Fruit fly (Drosophila melanogaster) whole organism, wandering third instar larva: Measurements from ENCODE around the gene CG2321.

Source experiments
- Abd-B ChIP-seq: fragments of >200 bp; optimal IDR thresholded peaks from 2 replicates; lab custom pipeline; 2017; ENCODE audit warnings: missing biosample characterization, missing genetic modification characterization
- CG32264 ChIP-seq: fragments of 200-800 bp; sonication (Bioruptor generic); optimal IDR thresholded peaks from 2 replicates; lab custom pipeline; 2016; ENCODE audit warnings: missing biosample characterization, missing genetic modification characterization
- CG9705 ChIP-seq: fragments of 200-800 bp; sonication (Bioruptor generic); optimal IDR thresholded peaks from 2 replicates; lab custom pipeline; 2018; ENCODE audit warnings: missing biosample characterization, mild to moderate bottlenecking, missing genetic modification characterization
- CrebA ChIP-seq: fragments of 200-800 bp; sonication (Bioruptor generic); optimal IDR thresholded peaks from 2 replicates; lab custom pipeline; 2016; ENCODE audit warnings: missing biosample characterization, mild to moderate bottlenecking, missing genetic modification characterization, borderline replicate concordance
- Dfd ChIP-seq: fragments of >200 bp; optimal IDR thresholded peaks from 2 replicates; lab custom pipeline; 2017; ENCODE audit warnings: missing biosample characterization, missing genetic modification characterization
- Dif ChIP-seq: fragments of 200-275, 200-300 bp; sonication (Bioruptor generic); optimal IDR thresholded peaks from 2 replicates; lab custom pipeline; 2018; ENCODE audit warnings: missing biosample characterization, missing genetic modification characterization; ENCODE audit not compliant: partially characterized antibody
- GATAd ChIP-seq: sonication (Bioruptor generic); optimal IDR thresholded peaks from 2 replicates; lab custom pipeline; 2016; ENCODE audit warnings: missing biosample characterization, missing genetic modification characterization
- HLH106 ChIP-seq: fragments of 200-800 bp; optimal IDR thresholded peaks from 3 replicates; lab custom pipeline; 2019; ENCODE audit warnings: missing biosample characterization, mild to moderate bottlenecking, missing genetic modification characterization, moderate library complexity
- Hnf4 ChIP-seq: fragments of 200-800 bp; sonication (Bioruptor generic); optimal IDR thresholded peaks from 2 replicates; lab custom pipeline; 2016; ENCODE audit warnings: missing biosample characterization, mild to moderate bottlenecking, missing genetic modification characterization
- Hr83 ChIP-seq: fragments of 200-300 bp; sonication (Bioruptor generic); optimal IDR thresholded peaks from 2 replicates; lab custom pipeline; 2016; ENCODE audit warnings: missing biosample characterization, mild to moderate bottlenecking, missing genetic modification characterization, moderate library complexity; ENCODE audit not compliant: poor library complexity, severe bottlenecking
- Jra ChIP-seq: sonication (Bioruptor generic); optimal IDR thresholded peaks from 2 replicates; lab custom pipeline; 2016; ENCODE audit warnings: missing biosample characterization, missing genetic modification characterization
- Mio ChIP-seq: sonication (Bioruptor generic); optimal IDR thresholded peaks from 2 replicates; lab custom pipeline; 2016; ENCODE audit warnings: missing biosample characterization, missing genetic modification characterization
- Myc ChIP-seq: fragments of >200 bp; optimal IDR thresholded peaks from 2 replicates; lab custom pipeline; 2017
- N ChIP-seq: fragments of >200 bp; optimal IDR thresholded peaks from 2 replicates; lab custom pipeline; 2018; ENCODE audit warnings: missing biosample characterization, missing external identifiers, missing genetic modification characterization
- OdsH ChIP-seq: fragments of 200-800 bp; sonication (Bioruptor generic); optimal IDR thresholded peaks from 2 replicates; lab custom pipeline; 2016; ENCODE audit warnings: missing biosample characterization, mild to moderate bottlenecking, missing genetic modification characterization
- Rel ChIP-seq, 2 experiments: fragments of 200-800 bp; sonication (Bioruptor generic) in 1 of 2; optimal IDR thresholded peaks; 2 replicates in 1 of 2; 3 replicates in 1 of 2; lab custom pipeline; 2016 to 2019; ENCODE audit warnings: mild to moderate bottlenecking in 2 of 2, missing biosample characterization in 2 of 2, missing genetic modification characterization in 2 of 2, moderate library complexity in 1 of 2
- Sp1 ChIP-seq: fragments of 200-800 bp; sonication (Bioruptor generic); optimal IDR thresholded peaks from 3 replicates; lab custom pipeline; 2019; ENCODE audit warnings: missing biosample characterization, mild to moderate bottlenecking, missing genetic modification characterization, moderate library complexity
- Vsx2 ChIP-seq: fragments of 200-300, 225-300 bp; sonication (Bioruptor generic); optimal IDR thresholded peaks from 2 replicates; lab custom pipeline; 2018; ENCODE audit warnings: missing biosample characterization, missing genetic modification characterization; ENCODE audit not compliant: partially characterized antibody
- br ChIP-seq: fragments of 200-800 bp; sonication (Bioruptor generic); optimal IDR thresholded peaks from 2 replicates; lab custom pipeline; 2016; ENCODE audit warnings: missing biosample characterization, missing genetic modification characterization
- brk ChIP-seq: fragments of 200-800 bp; sonication (Bioruptor generic); optimal IDR thresholded peaks from 2 replicates; lab custom pipeline; 2016; ENCODE audit warnings: missing biosample characterization, mild to moderate bottlenecking, missing genetic modification characterization
- dl ChIP-seq, 2 experiments: fragments of 175-275, 200-275 bp in 1 of 2; fragments of 200-275 bp in 1 of 2; sonication (Bioruptor generic); optimal IDR thresholded peaks; lab custom pipeline; 2018; ENCODE audit warnings: mild to moderate bottlenecking in 2 of 2, missing biosample characterization in 2 of 2, missing genetic modification characterization in 2 of 2, moderate library complexity in 2 of 2; ENCODE audit not compliant: partially characterized antibody in 2 of 2, insufficient read depth in 1 of 2
- dmrt93B ChIP-seq: fragments of 200-800 bp; sonication (Bioruptor generic); optimal IDR thresholded peaks from 2 replicates; lab custom pipeline; 2018; ENCODE audit warnings: missing biosample characterization, mild to moderate bottlenecking, missing genetic modification characterization
- dsf ChIP-seq: sonication (Bioruptor generic); optimal IDR thresholded peaks from 2 replicates; lab custom pipeline; 2016; ENCODE audit warnings: missing biosample characterization, missing genetic modification characterization, borderline replicate concordance
- ey ChIP-seq: fragments of 200-800 bp; sonication (Bioruptor generic); optimal IDR thresholded peaks from 2 replicates; lab custom pipeline; 2016; ENCODE audit warnings: missing biosample characterization, missing genetic modification characterization
- foxo ChIP-seq, 2 experiments: fragments of 200-800 bp; sonication (Bioruptor generic); optimal IDR thresholded peaks; 2 replicates in 1 of 2; 3 replicates in 1 of 2; lab custom pipeline; 2016 to 2017; ENCODE audit warnings: missing biosample characterization in 2 of 2, missing genetic modification characterization in 2 of 2
- fru ChIP-seq: fragments of 200-800 bp; sonication (Bioruptor generic); optimal IDR thresholded peaks from 3 replicates; lab custom pipeline; 2016; ENCODE audit warnings: missing biosample characterization, mild to moderate bottlenecking, missing genetic modification characterization
- h ChIP-seq: fragments of 200-800 bp; sonication (Bioruptor generic); optimal IDR thresholded peaks from 3 replicates; lab custom pipeline; 2016; ENCODE audit warnings: missing biosample characterization, mild to moderate bottlenecking, missing genetic modification characterization
- lola ChIP-seq: fragments of >200 bp; optimal IDR thresholded peaks from 2 replicates; lab custom pipeline; 2017; ENCODE audit warnings: missing biosample characterization, missing genetic modification characterization
- pan ChIP-seq: fragments of >200 bp; optimal IDR thresholded peaks from 2 replicates; lab custom pipeline; 2017
- psq ChIP-seq: fragments of 200-800 bp; sonication (Bioruptor generic); optimal IDR thresholded peaks from 3 replicates; lab custom pipeline; 2017; ENCODE audit warnings: missing biosample characterization, mild to moderate bottlenecking, missing genetic modification characterization, moderate library complexity
- rgr ChIP-seq: fragments of 200-800 bp; sonication (Bioruptor generic); optimal IDR thresholded peaks from 3 replicates; lab custom pipeline; 2016; ENCODE audit warnings: missing biosample characterization, mild to moderate bottlenecking, missing genetic modification characterization
- sage ChIP-seq: fragments of 200-800 bp; sonication (Bioruptor generic); optimal IDR thresholded peaks from 2 replicates; lab custom pipeline; 2016; ENCODE audit warnings: missing biosample characterization, mild to moderate bottlenecking, missing genetic modification characterization
- sv ChIP-seq: fragments of 200-800 bp; sonication (Bioruptor generic); optimal IDR thresholded peaks from 3 replicates; lab custom pipeline; 2016; ENCODE audit warnings: missing biosample characterization, missing genetic modification characterization
- tai ChIP-seq: sonication (Bioruptor generic); optimal IDR thresholded peaks from 2 replicates; lab custom pipeline; 2016; ENCODE audit warnings: missing biosample characterization, missing genetic modification characterization
- woc ChIP-seq: sonication (Bioruptor generic); optimal IDR thresholded peaks from 2 replicates; lab custom pipeline; 2016; ENCODE audit warnings: missing biosample characterization, mild to moderate bottlenecking, missing genetic modification characterization

CG2321 gene

DNA sequence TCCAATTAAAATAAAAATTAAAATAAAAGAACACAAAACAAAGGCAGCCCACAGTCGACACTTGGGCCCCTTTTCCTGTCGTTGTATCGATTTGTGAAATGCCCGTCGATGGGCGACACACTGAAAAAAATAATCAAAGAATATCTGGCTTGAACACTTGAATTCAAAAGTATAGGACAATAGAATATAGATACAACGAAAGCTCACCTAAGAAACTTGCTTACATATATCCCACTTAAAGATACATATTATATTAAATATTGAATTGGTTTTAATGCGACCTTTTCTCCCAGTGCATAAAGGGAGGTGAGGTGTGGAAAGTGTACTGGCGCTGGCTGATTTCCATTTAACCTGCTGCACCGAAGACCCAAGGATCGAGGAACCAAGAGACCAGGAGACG is 33.1 kb upstream of the CG2321 start:
- peak; percentile 5 for TF ChIP-seq ey (GFP tag; lab: Kevin White, UChicago)
- no peak for TF ChIP-seq Hnf4
- TF ChIP-seq br (GFP tag; lab: Kevin White, UChicago) = peak; percentile 10
- no peak for TF ChIP-seq Dfd (GFP tag; lab: Kevin White, UChicago)
- TF ChIP-seq h (GFP tag; lab: Kevin White, UChicago) = peak; percentile 57
- TF ChIP-seq CrebA (GFP tag; lab: Kevin White, UChicago) = no peak
- TF ChIP-seq pan = no peak
- TF ChIP-seq HLH106 (tag; lab: Kevin White, UChicago) = peak; percentile 54
- TF ChIP-seq Dif (GFP tag; lab: Kevin White, UChicago) = no peak
- TF ChIP-seq psq (GFP tag; lab: Kevin White, UChicago) = peak; percentile 0
- TF ChIP-seq brk (GFP tag; lab: Kevin White, UChicago) = peak; percentile 9
- TF ChIP-seq sv = no peak
- TF ChIP-seq dmrt93B (GFP tag; lab: Kevin White, UChicago) = peak; percentile 10
- peak in 1 of 2 experiments; percentile 64 for TF ChIP-seq foxo (GFP tag; optimal IDR thresholded peaks at IDR 0.05; lab: Kevin White, UChicago)
- TF ChIP-seq Sp1 (GFP tag; lab: Kevin White, UChicago) = peak; percentile 44
- no peak for TF ChIP-seq sage (GFP tag; lab: Kevin White, UChicago)
- no peak for TF ChIP-seq N (GFP tag; lab: Kevin White, UChicago)
- no peak for TF ChIP-seq Hr83 (GFP tag; lab: Kevin White, UChicago)
- no peak for TF ChIP-seq OdsH (GFP tag; lab: Kevin White, UChicago)
- no peak for TF ChIP-seq tai (GFP tag; lab: Kevin White, UChicago)
- TF ChIP-seq Myc (lab: Kevin White, UChicago) = no peak
- TF ChIP-seq fru (GFP tag; lab: Kevin White, UChicago) = peak; percentile 28
- TF ChIP-seq rgr (GFP tag; lab: Kevin White, UChicago) = peak; percentile 7
- no peak for TF ChIP-seq Vsx2 (GFP tag; lab: Kevin White, UChicago)

DNA sequence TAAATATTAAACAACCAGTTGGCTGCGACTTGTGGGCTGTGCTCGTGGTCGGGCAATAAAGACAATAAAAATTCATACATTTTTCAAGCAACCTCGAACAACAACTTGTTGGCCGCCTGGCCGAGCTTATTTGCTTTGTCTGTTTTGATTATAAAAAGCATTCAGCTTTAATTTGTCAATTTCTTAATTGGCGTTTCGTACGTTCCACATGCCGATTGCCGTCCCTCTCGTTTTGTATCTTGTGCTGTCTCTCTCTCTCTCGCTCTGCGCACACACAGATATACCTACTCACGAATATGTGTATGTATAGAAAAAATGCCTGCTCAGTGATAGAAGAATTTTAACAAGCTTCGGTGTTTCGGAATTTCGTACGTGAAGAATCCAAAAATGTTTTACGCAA is 31.1 kb upstream of the CG2321 start:
- TF ChIP-seq Hr83 (GFP tag; lab: Kevin White, UChicago) (no peak), sv (no peak), Mio (GFP tag; lab: Kevin White, UChicago) (no peak), Dfd (GFP tag; lab: Kevin White, UChicago) (no peak), Abd-B (GFP tag; lab: Kevin White, UChicago) (no peak), dsf (no peak), dl (GFP tag; optimal IDR thresholded peaks at IDR 0.05; lab: Kevin White, UChicago; ENCODE audit: insufficient read depth in 1 of 2, partially characterized antibody in 2 of 2) (no peak), rgr (GFP tag; lab: Kevin White, UChicago) (no peak), foxo (GFP tag; optimal IDR thresholded peaks at IDR 0.05; lab: Kevin White, UChicago) (no peak), Jra (GFP tag; lab: Kevin White, UChicago) (no peak), fru (GFP tag; lab: Kevin White, UChicago) (no peak), ey (GFP tag; lab: Kevin White, UChicago) (no peak), CG32264 (GFP tag; lab: Kevin White, UChicago) (no peak), OdsH (GFP tag; lab: Kevin White, UChicago) (no peak), Rel (GFP tag; optimal IDR thresholded peaks at IDR 0.05; lab: Kevin White, UChicago) (no peak), Rel (tag; optimal IDR thresholded peaks at IDR 0.05; lab: Kevin White, UChicago) (no peak), N (GFP tag; lab: Kevin White, UChicago) (no peak), h (GFP tag; lab: Kevin White, UChicago) (no peak), Myc (lab: Kevin White, UChicago) (no peak), br (GFP tag; lab: Kevin White, UChicago) (no peak), Dif (GFP tag; lab: Kevin White, UChicago) (no peak)

DNA sequence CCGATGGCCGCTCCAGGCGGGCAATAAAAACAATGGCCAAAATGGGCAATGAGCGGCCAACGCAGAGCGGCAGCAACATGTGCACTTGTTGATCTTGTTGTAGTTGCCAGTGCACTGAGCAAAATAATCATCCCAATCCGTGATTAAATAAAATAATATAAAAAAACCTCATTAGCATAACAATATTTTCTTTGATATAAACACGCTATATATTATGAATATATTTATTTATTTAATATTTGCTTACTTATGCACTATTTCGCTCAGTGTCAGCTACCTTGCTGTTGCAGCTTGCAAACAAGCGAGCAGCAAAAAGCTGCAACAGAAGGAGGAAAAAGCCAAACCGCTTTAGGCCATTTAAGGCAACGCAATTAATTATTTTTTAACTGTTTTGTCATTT is 30.3 kb upstream of the CG2321 start:
- no peak for TF ChIP-seq Rel (GFP tag; optimal IDR thresholded peaks at IDR 0.05; lab: Kevin White, UChicago)
- peak; percentile 38 for TF ChIP-seq Rel (tag; optimal IDR thresholded peaks at IDR 0.05; lab: Kevin White, UChicago)
- TF ChIP-seq CG9705 = peak; percentile 62
- no peak for TF ChIP-seq Myc (lab: Kevin White, UChicago)
- no peak for TF ChIP-seq Vsx2 (GFP tag; lab: Kevin White, UChicago)
- TF ChIP-seq Sp1 (GFP tag; lab: Kevin White, UChicago) = peak; percentile 80
- peak; percentile 53 for TF ChIP-seq h (GFP tag; lab: Kevin White, UChicago)
- peak; percentile 46 for TF ChIP-seq dmrt93B (GFP tag; lab: Kevin White, UChicago)
- TF ChIP-seq lola = no peak
- TF ChIP-seq OdsH (GFP tag; lab: Kevin White, UChicago) = peak; percentile 44
- TF ChIP-seq foxo (GFP tag; optimal IDR thresholded peaks at IDR 0.05; lab: Kevin White, UChicago) = peak in 1 of 2 experiments; percentile 71
- TF ChIP-seq sv = no peak
- TF ChIP-seq tai (GFP tag; lab: Kevin White, UChicago) = no peak
- TF ChIP-seq Hnf4 = peak; percentile 39
- peak; percentile 51 for TF ChIP-seq fru (GFP tag; lab: Kevin White, UChicago)
- TF ChIP-seq dl (GFP tag; optimal IDR thresholded peaks at IDR 0.05; lab: Kevin White, UChicago; ENCODE audit: insufficient read depth in 1 of 2, partially characterized antibody in 2 of 2) = no peak
- no peak for TF ChIP-seq woc
- TF ChIP-seq psq (GFP tag; lab: Kevin White, UChicago) = peak; percentile 60
- TF ChIP-seq Hr83 (GFP tag; lab: Kevin White, UChicago) = no peak
- TF ChIP-seq rgr (GFP tag; lab: Kevin White, UChicago) = peak; percentile 57
- no peak for TF ChIP-seq pan
- no peak for TF ChIP-seq Jra (GFP tag; lab: Kevin White, UChicago)
- TF ChIP-seq HLH106 (tag; lab: Kevin White, UChicago) = peak; percentile 82
- peak; percentile 55 for TF ChIP-seq brk (GFP tag; lab: Kevin White, UChicago)
- no peak for TF ChIP-seq GATAd (GFP tag; lab: Kevin White, UChicago)
- no peak for TF ChIP-seq CrebA (GFP tag; lab: Kevin White, UChicago)
- TF ChIP-seq CG32264 (GFP tag; lab: Kevin White, UChicago) = no peak
- TF ChIP-seq sage (GFP tag; lab: Kevin White, UChicago) = peak; percentile 37
- TF ChIP-seq br (GFP tag; lab: Kevin White, UChicago) = peak; percentile 30
